Fruit fly (Drosophila melanogaster): Measurements from ENCODE around the gene CG15878.

Gene CG15878

DNA sequence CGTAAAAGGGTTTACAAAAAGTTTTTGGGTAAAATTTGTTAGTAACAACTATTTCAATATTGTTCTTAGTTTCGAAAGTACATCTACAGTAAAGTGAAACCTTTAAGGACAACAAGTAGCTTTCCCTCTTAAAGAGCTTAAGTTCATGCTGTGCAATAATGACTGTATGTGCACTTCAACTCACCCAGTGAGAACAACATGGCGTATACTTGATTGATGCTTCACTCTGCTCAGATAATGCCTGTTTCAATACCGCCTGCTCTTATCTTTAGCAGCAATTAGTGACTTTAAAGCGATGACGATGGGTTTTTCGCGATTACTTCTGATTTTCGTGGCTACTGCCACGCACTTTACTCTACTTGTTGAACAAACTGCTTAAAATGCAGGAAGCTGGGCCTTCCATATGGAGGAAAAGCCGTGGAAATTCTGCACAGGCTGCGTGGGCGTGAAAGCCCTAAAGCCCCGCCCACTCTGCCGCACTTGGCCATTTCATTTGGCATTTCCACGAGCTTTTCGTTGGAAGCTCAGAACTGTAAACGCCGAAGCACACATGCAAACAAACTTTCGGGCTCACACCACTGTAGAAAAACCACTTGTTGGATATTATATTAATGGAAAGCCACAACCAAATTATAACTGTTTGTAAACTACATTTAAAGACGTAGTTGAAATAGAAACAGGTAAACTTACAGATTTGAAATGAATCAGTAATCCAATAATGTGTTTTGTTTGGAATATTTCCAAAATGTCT, 44.3 kb upstream of the CG15878 start:
- no peak for TF ChIP-seq sage (GFP tag; optimal IDR thresholded peaks at IDR 0.05)
- no peak for TF ChIP-seq CG9705 (GFP tag; optimal IDR thresholded peaks at IDR 0.05)
- TF ChIP-seq Hr78 (GFP tag; optimal IDR thresholded peaks at IDR 0.05): no peak
- no peak for TF ChIP-seq pan (optimal IDR thresholded peaks at IDR 0.05)
- no peak for TF ChIP-seq Sp1 (GFP tag; optimal IDR thresholded peaks at IDR 0.05)
- no peak for TF ChIP-seq Hnf4 (GFP tag; optimal IDR thresholded peaks at IDR 0.05)
- TF ChIP-seq HLH106 (tag; optimal IDR thresholded peaks at IDR 0.05): no peak
- no peak for TF ChIP-seq h (GFP tag; optimal IDR thresholded peaks at IDR 0.05)
- TF ChIP-seq psq (GFP tag; optimal IDR thresholded peaks at IDR 0.05): no peak
- TF ChIP-seq woc (GFP tag; optimal IDR thresholded peaks at IDR 0.05): no peak
- TF ChIP-seq Rel (GFP tag; optimal IDR thresholded peaks at IDR 0.05): no peak
- no peak for TF ChIP-seq Rel (tag; optimal IDR thresholded peaks at IDR 0.05)

DNA sequence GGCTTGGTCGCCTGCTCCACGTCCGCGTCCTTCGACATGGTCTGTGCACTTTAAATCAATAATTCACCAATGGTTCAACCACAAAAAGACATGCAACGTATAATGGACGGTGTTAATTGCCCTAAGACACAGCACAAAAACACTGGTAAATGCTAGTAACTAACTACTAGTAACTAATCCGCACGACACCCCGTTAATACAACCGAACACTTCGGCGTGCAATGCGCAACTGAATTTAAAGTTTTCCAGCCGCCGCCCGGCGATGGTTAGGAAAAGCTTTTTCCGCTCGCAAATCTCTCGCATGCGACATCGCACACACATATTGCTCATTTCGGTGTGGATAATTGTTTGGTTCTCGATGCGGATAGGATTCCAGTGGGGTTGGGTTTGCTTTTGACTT, 43.5 kb upstream of the CG15878 start:
- TF ChIP-seq dsf (GFP tag; optimal IDR thresholded peaks at IDR 0.05; ENCODE audit: borderline replicate concordance) (no peak), foxo (GFP tag; optimal IDR thresholded peaks at IDR 0.05) (no peak), Abd-B (GFP tag; optimal IDR thresholded peaks at IDR 0.05) (no peak), jim (GFP tag; optimal IDR thresholded peaks at IDR 0.05) (no peak), rgr (GFP tag; optimal IDR thresholded peaks at IDR 0.05) (no peak), woc (GFP tag; optimal IDR thresholded peaks at IDR 0.05) (no peak), usp (GFP tag; optimal IDR thresholded peaks at IDR 0.05) (no peak), sage (GFP tag; optimal IDR thresholded peaks at IDR 0.05) (no peak), ey (GFP tag; optimal IDR thresholded peaks at IDR 0.05) (no peak), Mio (GFP tag; optimal IDR thresholded peaks at IDR 0.05) (no peak), GATAd (GFP tag; optimal IDR thresholded peaks at IDR 0.05) (no peak), N (GFP tag; optimal IDR thresholded peaks at IDR 0.05) (no peak), dmrt93B (GFP tag; optimal IDR thresholded peaks at IDR 0.05) (no peak), sv (GFP tag; optimal IDR thresholded peaks at IDR 0.05) (no peak), CrebA (GFP tag; optimal IDR thresholded peaks at IDR 0.05; ENCODE audit: borderline replicate concordance) (no peak), dl (GFP tag; optimal IDR thresholded peaks at IDR 0.05; ENCODE audit: insufficient read depth in 1 of 2, partially characterized antibody in 2 of 2) (no peak), Dfd (GFP tag; optimal IDR thresholded peaks at IDR 0.05) (no peak), Rel (GFP tag; optimal IDR thresholded peaks at IDR 0.05) (no peak), Rel (tag; optimal IDR thresholded peaks at IDR 0.05) (no peak), Hr78 (GFP tag; optimal IDR thresholded peaks at IDR 0.05) (no peak), brk (GFP tag; optimal IDR thresholded peaks at IDR 0.05) (no peak)

DNA sequence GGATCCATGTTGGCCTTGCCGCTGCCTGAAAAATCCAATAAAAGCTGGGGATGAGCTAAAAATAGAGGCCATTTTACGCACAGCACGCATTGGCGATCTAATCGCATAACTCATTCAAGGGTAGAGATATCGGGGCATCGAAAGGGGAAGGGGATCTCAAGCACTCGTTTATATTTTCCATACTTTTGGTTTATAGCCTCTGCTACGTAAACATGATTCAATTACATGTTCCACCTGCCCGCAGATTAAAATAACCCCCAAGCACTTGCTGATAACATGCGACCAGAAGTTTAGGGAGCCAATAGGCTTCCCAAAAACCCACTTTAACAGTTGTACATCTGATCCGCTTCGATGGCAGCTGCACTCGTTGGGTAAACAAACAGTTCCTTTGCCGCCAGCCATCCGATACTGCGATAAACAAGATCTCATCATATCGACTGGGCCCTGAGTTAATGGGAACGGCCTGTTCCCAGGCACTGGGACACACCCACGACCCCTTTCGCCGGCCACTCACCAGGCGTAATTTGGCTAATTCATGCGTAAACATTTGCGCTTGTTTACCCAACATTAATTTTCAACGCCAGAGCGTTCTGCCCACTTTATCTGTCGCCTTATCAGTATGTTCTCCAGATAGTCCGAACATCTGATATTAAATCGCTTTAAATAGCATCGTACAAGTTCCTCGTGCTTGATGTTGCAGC, 41.8 kb upstream of the CG15878 start:
- TF ChIP-seq rgr (GFP tag; optimal IDR thresholded peaks at IDR 0.05) (no peak), Hr83 (GFP tag; optimal IDR thresholded peaks at IDR 0.05; ENCODE audit: poor library complexity, severe bottlenecking) (peak; percentile 64)

DNA sequence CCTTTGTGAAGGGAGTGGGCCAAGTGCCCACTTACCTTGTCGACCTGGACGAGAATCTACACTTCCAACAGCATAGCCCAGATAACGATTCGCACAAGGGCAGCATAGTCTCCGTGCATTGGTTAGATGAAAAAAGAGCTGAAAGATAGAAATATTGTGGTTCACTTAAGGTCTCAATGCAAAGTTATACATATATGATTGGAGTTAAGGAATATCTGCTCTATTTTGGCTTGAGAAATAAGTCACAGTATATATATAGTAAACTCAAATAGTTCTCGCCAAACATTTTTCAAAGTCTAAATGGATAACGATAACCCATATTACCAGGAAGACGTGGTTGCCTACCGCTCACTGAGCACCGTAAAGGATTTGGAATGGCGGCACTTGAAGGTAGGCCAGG, 36.0 kb upstream of the CG15878 start, which contains the start of gene CG32305:
CG32305 (plus strand) TSS at position 301 of the 400 bp plus-strand sequence.
- TF ChIP-seq Sp1 (GFP tag; optimal IDR thresholded peaks at IDR 0.05) (no peak), jim (GFP tag; optimal IDR thresholded peaks at IDR 0.05) (no peak), N (GFP tag; optimal IDR thresholded peaks at IDR 0.05) (no peak), Dfd (GFP tag; optimal IDR thresholded peaks at IDR 0.05) (no peak), Dif (GFP tag; optimal IDR thresholded peaks at IDR 0.05; ENCODE audit: partially characterized antibody) (no peak), GATAd (GFP tag; optimal IDR thresholded peaks at IDR 0.05) (no peak), pan (optimal IDR thresholded peaks at IDR 0.05) (no peak), Mio (GFP tag; optimal IDR thresholded peaks at IDR 0.05) (no peak), lola (GFP tag; optimal IDR thresholded peaks at IDR 0.05) (no peak), ey (GFP tag; optimal IDR thresholded peaks at IDR 0.05) (no peak), Abd-B (GFP tag; optimal IDR thresholded peaks at IDR 0.05) (no peak), dsf (GFP tag; optimal IDR thresholded peaks at IDR 0.05; ENCODE audit: borderline replicate concordance) (no peak)

Data from whole organism, wandering third instar larva.